Worm (Caenorhabditis elegans) whole organism, late embryonic: ENCODE results near the gene unc-7.

Source experiments
- ama-1 ChIP-seq: fragments of 150-350 bp; optimal IDR thresholded peaks from 2 replicates; lab custom pipeline; 2014
- hlh-8 ChIP-seq: sonication (generic microtip); optimal IDR thresholded peaks from 2 replicates; lab custom pipeline; 2016; ENCODE audit warnings: missing genotype, missing genetic modification characterization, missing compliant biosample characterization
- lim-6 ChIP-seq: sonication (generic microtip); optimal IDR thresholded peaks from 2 replicates; lab custom pipeline; 2016; ENCODE audit warnings: missing genetic modification characterization, missing compliant biosample characterization
- pha-4 ChIP-seq: fragments of 150-350 bp; optimal IDR thresholded peaks from 2 replicates; lab custom pipeline; 2018; ENCODE audit warnings: missing biosample characterization, missing genetic modification reagents, missing genetic modification characterization
- sdc-2 ChIP-seq: sonication (generic microtip); optimal IDR thresholded peaks from 2 replicates; lab custom pipeline; 2016; ENCODE audit warnings: missing genotype, missing genetic modification characterization, missing compliant biosample characterization

ce11 chrX:15158699-15159312, 11.3 kb upstream of the unc-7 start, which contains the start of gene C11G10.1:
- TF ChIP-seq pha-4 (tag; lab: Kevin White, UChicago): no peak
- TF ChIP-seq sdc-2 (tag; lab: Kevin White, UChicago): no peak
- no peak for TF ChIP-seq hlh-8 (tag; lab: Kevin White, UChicago)
- TF ChIP-seq lim-6 (tag; lab: Kevin White, UChicago): no peak
- TF ChIP-seq ama-1 (lab: Kevin White, UChicago): no peak
